Fruit fly (Drosophila melanogaster) S2 (cell line): ENCODE results near the gene CG42763.

Experiments used
- CG8478 ChIP-seq: fragments of >200 bp; optimal IDR thresholded peaks from 2 replicates; lab custom pipeline; 2018
- CTCF ChIP-seq, 2 experiments: fragments of >200 bp; optimal IDR thresholded peaks; 2 replicates each; lab custom pipeline; 2018

dm6 chr2L:8104706-8105105, 40.2 kb downstream of the CG42763 start:
- no peak for TF ChIP-seq CG8478
- TF ChIP-seq CTCF (optimal IDR thresholded peaks at IDR 0.05; lab: Kevin White, UChicago): no peak
